Fruit fly (Drosophila melanogaster) whole organism, adult: Measurements from ENCODE around the gene CG42258.

Experiments used
- CG11617 ChIP-seq: fragments of 200-800 bp; sonication (Bioruptor generic); optimal IDR thresholded peaks from 2 replicates; lab custom pipeline; 2017; ENCODE audit warnings: mild to moderate bottlenecking, missing biosample characterization, missing genetic modification reagents, missing genetic modification characterization
- CG12768 ChIP-seq: fragments of 200-800 bp; sonication (Bioruptor generic); optimal IDR thresholded peaks from 2 replicates; lab custom pipeline; 2017; ENCODE audit warnings: missing biosample characterization, missing genetic modification characterization, mild to moderate bottlenecking, moderate library complexity, missing genetic modification reagents
- CG14711 ChIP-seq: fragments of 200-800 bp; sonication (Bioruptor generic); optimal IDR thresholded peaks from 2 replicates; lab custom pipeline; 2018; ENCODE audit warnings: missing biosample characterization, mild to moderate bottlenecking, missing genetic modification characterization, moderate library complexity
- CG1620 ChIP-seq: fragments of 200-800 bp; sonication (Bioruptor generic); optimal IDR thresholded peaks from 2 replicates; lab custom pipeline; 2016; ENCODE audit warnings: missing biosample characterization, missing genetic modification characterization
- CG33017 ChIP-seq: fragments of 200-800 bp; sonication (Bioruptor generic); optimal IDR thresholded peaks from 2 replicates; lab custom pipeline; 2018; ENCODE audit warnings: missing biosample characterization, mild to moderate bottlenecking, missing genetic modification characterization, moderate library complexity
- CG5204 ChIP-seq: fragments of 200-800 bp; sonication (Bioruptor generic); optimal IDR thresholded peaks from 2 replicates; lab custom pipeline; 2016; ENCODE audit warnings: missing biosample characterization, missing genetic modification characterization
- CG7045 ChIP-seq: fragments of 200-800 bp; sonication (Bioruptor generic); optimal IDR thresholded peaks from 2 replicates; lab custom pipeline; 2017; ENCODE audit warnings: missing biosample characterization, mild to moderate bottlenecking, missing genetic modification characterization
- CG7101 ChIP-seq: fragments of 200-800 bp; sonication (Bioruptor generic); optimal IDR thresholded peaks from 2 replicates; lab custom pipeline; 2018; ENCODE audit warnings: missing biosample characterization, mild to moderate bottlenecking, missing genetic modification characterization, moderate library complexity
- Clk ChIP-seq: fragments of 200-800 bp; sonication (Bioruptor generic); optimal IDR thresholded peaks from 2 replicates; lab custom pipeline; 2017; ENCODE audit warnings: missing biosample characterization, missing genetic modification characterization
- Crg-1 ChIP-seq: fragments of 200-800 bp; sonication (Bioruptor generic); optimal IDR thresholded peaks from 2 replicates; lab custom pipeline; 2016; ENCODE audit warnings: missing biosample characterization, missing genetic modification characterization
- Hr96 ChIP-seq: fragments of 200-800 bp; sonication (Bioruptor generic); optimal IDR thresholded peaks from 2 replicates; lab custom pipeline; 2016; ENCODE audit warnings: missing biosample characterization, missing genetic modification characterization
- Mnt ChIP-seq: fragments of 200-800 bp; sonication (Bioruptor generic); optimal IDR thresholded peaks from 2 replicates; lab custom pipeline; 2016; ENCODE audit warnings: missing biosample characterization, mild to moderate bottlenecking, missing genetic modification characterization
- bab1 ChIP-seq: fragments of 200-800 bp; sonication (Bioruptor generic); optimal IDR thresholded peaks from 3 replicates; lab custom pipeline; 2019; ENCODE audit warnings: missing biosample characterization, mild to moderate bottlenecking, missing genetic modification characterization, moderate library complexity
- cic ChIP-seq: fragments of 200-800 bp; sonication (Bioruptor generic); optimal IDR thresholded peaks from 2 replicates; lab custom pipeline; 2017; ENCODE audit warnings: missing biosample characterization, mild to moderate bottlenecking, missing genetic modification characterization, moderate library complexity
- cnc ChIP-seq, 2 experiments: fragments of >200 bp; optimal IDR thresholded peaks; 2 replicates each; lab custom pipeline; 2017
- kay ChIP-seq: fragments of 200-800 bp; sonication (Bioruptor generic); peaks from one replicate; lab custom pipeline; 2016; ENCODE audit warnings: missing biosample characterization, missing genetic modification characterization, borderline replicate concordance
- ovo ChIP-seq: fragments of 200-800 bp; sonication (Bioruptor generic); optimal IDR thresholded peaks from 2 replicates; lab custom pipeline; 2016; ENCODE audit warnings: missing biosample characterization, missing genetic modification characterization
- pad ChIP-seq: fragments of 200-800 bp; sonication (Bioruptor generic); optimal IDR thresholded peaks from 3 replicates; lab custom pipeline; 2017; ENCODE audit warnings: missing biosample characterization, missing genetic modification characterization, mild to moderate bottlenecking, moderate library complexity, missing genetic modification reagents
- tj ChIP-seq: fragments of 200-800 bp; sonication (Bioruptor generic); optimal IDR thresholded peaks from 3 replicates; lab custom pipeline; 2017; ENCODE audit warnings: missing biosample characterization, mild to moderate bottlenecking, missing genetic modification characterization, moderate library complexity
- toe ChIP-seq: fragments of 200-800 bp; sonication (Bioruptor generic); optimal IDR thresholded peaks from 2 replicates; lab custom pipeline; 2016; ENCODE audit warnings: missing biosample characterization, missing genetic modification characterization

CG42258 gene

DNA sequence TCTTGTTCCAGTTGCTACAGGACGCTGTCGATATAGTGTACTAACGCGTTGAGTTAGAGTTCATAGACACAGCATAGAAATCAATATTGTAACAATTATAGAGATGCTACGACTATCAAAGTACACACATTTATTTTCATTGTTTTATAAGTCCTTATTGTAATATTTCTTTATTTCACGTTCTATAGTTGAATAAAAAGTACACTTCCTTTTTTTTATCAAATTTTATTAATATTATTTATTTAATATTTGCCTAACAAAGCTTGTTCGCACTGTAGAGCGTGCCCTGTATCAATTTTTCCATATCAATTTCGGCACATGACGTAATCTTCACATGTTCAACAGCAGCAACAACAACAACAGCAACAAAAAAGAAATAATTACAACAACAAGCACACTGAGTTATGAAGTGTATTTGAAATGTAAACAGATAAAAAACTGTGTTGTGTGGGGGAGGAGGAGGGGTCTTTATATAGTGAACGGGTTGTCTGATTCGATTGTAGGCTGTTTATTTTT is 10.7 kb downstream of the CG42258 start:
- TF ChIP-seq CG33017 (peak; percentile 16), CG1620 (GFP tag; lab: Kevin White, UChicago) (no peak), CG7101 (tag; lab: Kevin White, UChicago) (peak; percentile 60), CG12768 (GFP tag; lab: Kevin White, UChicago) (no peak), pad (no peak), Mnt (peak; percentile 34), toe (GFP tag; lab: Kevin White, UChicago) (no peak), cic (peak; percentile 10), Crg-1 (GFP tag; lab: Kevin White, UChicago) (no peak), Hr96 (GFP tag; lab: Kevin White, UChicago) (no peak), Clk (GFP tag; lab: Kevin White, UChicago) (no peak), CG7045 (GFP tag; lab: Kevin White, UChicago) (peak; percentile 12), CG11617 (GFP tag; lab: Kevin White, UChicago) (peak; percentile 33), ovo (GFP tag; lab: Kevin White, UChicago) (peak; percentile 4), CG5204 (GFP tag; lab: Kevin White, UChicago) (no peak), tj (GFP tag; lab: Kevin White, UChicago) (peak; percentile 17), kay (GFP tag; lab: Kevin White, UChicago) (no peak), bab1 (GFP tag; lab: Kevin White, UChicago) (no peak), CG14711 (tag; lab: Kevin White, UChicago) (peak; percentile 49), cnc (optimal IDR thresholded peaks at IDR 0.05; lab: Kevin White, UChicago) (no peak)

DNA sequence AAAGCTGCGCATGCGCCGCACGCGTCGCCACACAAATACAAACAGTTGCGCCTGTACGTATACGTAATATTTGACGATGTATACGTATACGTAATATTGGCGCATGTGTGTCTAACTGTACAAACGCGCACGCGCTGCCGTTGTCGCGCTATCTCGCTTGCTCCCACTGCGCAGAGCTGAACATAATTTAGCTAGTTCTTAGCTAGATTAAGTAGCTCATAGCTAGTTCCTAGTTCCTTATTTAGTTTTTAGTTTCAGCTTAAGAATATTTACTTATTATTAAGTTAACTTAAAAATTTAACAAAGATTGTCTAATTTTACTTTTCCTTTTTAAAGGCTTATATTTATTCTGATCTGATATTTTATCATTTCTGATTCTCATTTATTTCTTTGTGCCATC is 17.0 kb downstream of the CG42258 start:
- no peak for TF ChIP-seq bab1 (GFP tag; lab: Kevin White, UChicago)
- no peak for TF ChIP-seq CG33017
- TF ChIP-seq toe (GFP tag; lab: Kevin White, UChicago): no peak
- no peak for TF ChIP-seq Crg-1 (GFP tag; lab: Kevin White, UChicago)
- TF ChIP-seq CG1620 (GFP tag; lab: Kevin White, UChicago): no peak
- TF ChIP-seq pad: no peak
- no peak for TF ChIP-seq CG12768 (GFP tag; lab: Kevin White, UChicago)
- no peak for TF ChIP-seq cnc (optimal IDR thresholded peaks at IDR 0.05; lab: Kevin White, UChicago)

DNA sequence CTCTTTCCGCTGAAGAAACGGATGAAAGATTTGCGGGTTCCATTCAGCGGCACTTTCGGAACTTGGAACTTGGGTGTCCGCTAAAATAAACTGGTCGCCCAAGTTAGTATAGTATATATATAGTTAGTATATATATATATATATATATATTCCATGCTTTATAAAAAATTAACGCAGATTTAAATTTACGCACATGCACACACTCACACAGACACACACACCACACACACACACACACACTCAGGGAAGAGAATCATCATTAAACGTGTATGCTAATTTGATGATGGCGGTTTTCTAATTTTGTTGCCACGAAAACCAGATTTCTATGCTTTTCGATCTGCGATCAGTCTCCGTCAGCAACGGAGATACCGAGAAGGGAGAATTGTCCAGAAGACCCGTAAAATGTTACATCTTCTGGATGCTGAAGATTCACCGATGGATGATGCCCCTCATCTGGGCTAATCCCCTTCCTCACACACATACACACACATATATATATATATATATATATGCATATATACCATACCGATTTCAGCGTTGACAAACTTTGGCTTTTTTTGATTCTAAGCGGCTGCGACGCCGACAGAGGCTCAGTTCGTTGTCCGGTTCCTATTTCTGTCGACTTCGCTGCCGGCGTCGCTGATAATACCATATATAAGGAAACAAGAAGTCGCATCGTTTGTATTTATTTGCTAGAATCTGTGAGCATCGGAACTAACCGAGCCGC is 23.1 kb downstream of the CG42258 start, which contains the start of gene Cpr11A:
Gene Cpr11A (plus strand): TSS at position 677 of the 727 bp plus-strand sequence.
- no peak for TF ChIP-seq bab1 (GFP tag; lab: Kevin White, UChicago)
- TF ChIP-seq CG7045 (GFP tag; lab: Kevin White, UChicago): no peak
- TF ChIP-seq tj (GFP tag; lab: Kevin White, UChicago): no peak
- no peak for TF ChIP-seq CG5204 (GFP tag; lab: Kevin White, UChicago)
- no peak for TF ChIP-seq CG11617 (GFP tag; lab: Kevin White, UChicago)
- TF ChIP-seq CG33017: no peak
- TF ChIP-seq CG1620 (GFP tag; lab: Kevin White, UChicago): no peak
- TF ChIP-seq kay (GFP tag; lab: Kevin White, UChicago): no peak
- TF ChIP-seq CG12768 (GFP tag; lab: Kevin White, UChicago): no peak
- no peak for TF ChIP-seq Clk (GFP tag; lab: Kevin White, UChicago)

DNA sequence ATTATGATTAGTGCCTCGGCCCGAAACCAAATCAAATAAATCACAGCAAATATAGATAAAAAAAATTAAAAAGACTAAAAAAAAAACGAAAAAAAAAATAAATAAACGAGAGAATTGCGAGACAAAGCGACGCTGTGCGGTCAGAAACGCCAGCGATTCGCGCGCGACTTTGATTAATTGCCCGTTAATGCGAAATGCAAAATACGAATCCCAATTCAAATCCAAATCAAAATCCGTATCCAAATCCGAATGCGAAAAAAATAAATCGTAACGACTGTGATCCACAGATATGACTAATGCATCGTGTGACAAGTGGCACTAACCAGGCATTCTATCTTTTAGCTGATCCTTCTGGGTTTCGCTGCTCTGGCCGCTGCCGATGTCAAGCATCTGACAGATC is 24.2 kb downstream of the CG42258 start:
- TF ChIP-seq toe (GFP tag; lab: Kevin White, UChicago) (no peak), Crg-1 (GFP tag; lab: Kevin White, UChicago) (no peak), kay (GFP tag; lab: Kevin White, UChicago) (no peak), Hr96 (GFP tag; lab: Kevin White, UChicago) (no peak), CG1620 (GFP tag; lab: Kevin White, UChicago) (no peak), cic (no peak), CG12768 (GFP tag; lab: Kevin White, UChicago) (no peak), tj (GFP tag; lab: Kevin White, UChicago) (no peak), bab1 (GFP tag; lab: Kevin White, UChicago) (no peak), CG7101 (tag; lab: Kevin White, UChicago) (no peak), CG11617 (GFP tag; lab: Kevin White, UChicago) (no peak), ovo (GFP tag; lab: Kevin White, UChicago) (no peak), CG33017 (no peak), cnc (optimal IDR thresholded peaks at IDR 0.05; lab: Kevin White, UChicago) (no peak), CG14711 (tag; lab: Kevin White, UChicago) (no peak)

DNA sequence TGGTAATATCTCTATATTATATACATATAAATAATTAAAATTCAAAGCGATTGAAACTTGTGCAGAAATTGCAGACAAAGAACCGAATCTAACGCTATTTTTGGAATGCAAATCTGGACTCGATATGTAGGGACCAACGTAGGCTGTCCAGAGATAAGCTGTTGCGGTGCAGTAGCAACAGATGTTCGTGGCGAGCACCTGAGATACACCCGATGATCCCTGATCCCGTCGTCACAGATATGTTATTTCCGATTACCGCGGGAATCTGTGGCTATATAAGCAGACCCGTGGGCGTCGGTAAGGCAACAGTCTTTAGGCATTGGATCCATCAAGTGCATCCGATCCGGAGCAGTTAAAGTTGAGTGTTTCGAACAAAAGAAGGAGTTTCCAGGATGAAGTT is 26.7 kb downstream of the CG42258 start, which contains the start of gene Lsp1alpha:
Gene Lsp1alpha (plus strand): TSS at position 301 of the 400 bp plus-strand sequence.
- no peak for TF ChIP-seq CG1620 (GFP tag; lab: Kevin White, UChicago)
- no peak for TF ChIP-seq cic
- TF ChIP-seq CG7045 (GFP tag; lab: Kevin White, UChicago): no peak
- TF ChIP-seq toe (GFP tag; lab: Kevin White, UChicago): no peak
- TF ChIP-seq Hr96 (GFP tag; lab: Kevin White, UChicago): no peak
- no peak for TF ChIP-seq CG5204 (GFP tag; lab: Kevin White, UChicago)
- TF ChIP-seq kay (GFP tag; lab: Kevin White, UChicago): no peak
- TF ChIP-seq cnc (optimal IDR thresholded peaks at IDR 0.05; lab: Kevin White, UChicago): no peak
- no peak for TF ChIP-seq Crg-1 (GFP tag; lab: Kevin White, UChicago)
- no peak for TF ChIP-seq CG14711 (tag; lab: Kevin White, UChicago)
- no peak for TF ChIP-seq tj (GFP tag; lab: Kevin White, UChicago)
- TF ChIP-seq bab1 (GFP tag; lab: Kevin White, UChicago): no peak
